Fruit fly (Drosophila melanogaster): ENCODE measurements around the gene CG10654.

CG10654 gene

dm6 chr3L:12482917-12483316, 24.7 kb downstream of the CG10654 start (continued):
- TF ChIP-seq CG2889 (GFP tag; IDR thresholded peaks at IDR 0.05), result no peak
- TF ChIP-seq tap (tag; optimal IDR thresholded peaks at IDR 0.05), result peak; percentile 16
- TF ChIP-seq jigr1 (GFP tag; IDR thresholded peaks at IDR 0.05), result 0 out of 3 replicates have a peak, but pooled peaks have one; percentile 15
- peak; percentile 32 for TF ChIP-seq pnt (GFP tag; optimal IDR thresholded peaks at IDR 0.05)
- peak; percentile 82 for TF ChIP-seq CG30403 (GFP tag; optimal IDR thresholded peaks at IDR 0.05)
- no peak for TF ChIP-seq Myb (GFP tag; optimal IDR thresholded peaks at IDR 0.05)
- TF ChIP-seq gem (tag; optimal IDR thresholded peaks at IDR 0.05), result peak; percentile 86
- TF ChIP-seq Nf-YB (GFP tag; optimal IDR thresholded peaks at IDR 0.05), result peak; percentile 63
- peak; percentile 68; the same call in 1 of the 3 replicates for TF ChIP-seq CG11093 (GFP tag; IDR thresholded peaks at IDR 0.05)
- peak; percentile 3 for TF ChIP-seq psq (GFP tag; optimal IDR thresholded peaks at IDR 0.05)
- peak; percentile 59; the same call in 1 of the 2 replicates for TF ChIP-seq CG32532 (GFP tag; IDR thresholded peaks at IDR 0.05)
- TF ChIP-seq CG10321 (GFP tag; IDR thresholded peaks at IDR 0.05), result no peak
- TF ChIP-seq TFAM (GFP tag; optimal IDR thresholded peaks at IDR 0.05), result no peak
- TF ChIP-seq CG11695 (GFP tag; IDR thresholded peaks at IDR 0.05), result peak; percentile 81
- TF ChIP-seq CG10267 (tag; optimal IDR thresholded peaks at IDR 0.05), result peak; percentile 14
- TF ChIP-seq CG3407 (GFP tag; optimal IDR thresholded peaks at IDR 0.05), result peak; percentile 54
- no peak for TF ChIP-seq NK7.1 (GFP tag; optimal IDR thresholded peaks at IDR 0.05)
- TF ChIP-seq ttk (GFP tag; IDR thresholded peaks at IDR 0.05), result peak; percentile 59
- TF ChIP-seq CG3838 (GFP tag; optimal IDR thresholded peaks at IDR 0.05), result peak; percentile 27
- peak; percentile 19 for TF ChIP-seq Sry-δ (GFP tag; optimal IDR thresholded peaks at IDR 0.05)
- peak; percentile 1 for TF ChIP-seq CG7786 (GFP tag; optimal IDR thresholded peaks at IDR 0.05)
- peak; percentile 50 for TF ChIP-seq onecut (GFP tag; IDR thresholded peaks at IDR 0.05)
- TF ChIP-seq Vsx1 (GFP tag; optimal IDR thresholded peaks at IDR 0.05), result peak; percentile 62
- TF ChIP-seq amos (GFP tag; IDR thresholded peaks at IDR 0.05; ENCODE audit: partially characterized antibody), result no peak
- peak; percentile 75 for TF ChIP-seq row (GFP tag; IDR thresholded peaks at IDR 0.05)
- TF ChIP-seq tin (GFP tag; optimal IDR thresholded peaks at IDR 0.05), result peak; percentile 51
- TF ChIP-seq CG4328 (GFP tag; optimal IDR thresholded peaks at IDR 0.05), result no peak
- no peak for TF ChIP-seq emc (GFP tag; optimal IDR thresholded peaks at IDR 0.05)
- peak; percentile 30 for TF ChIP-seq Ets97D (GFP tag; optimal IDR thresholded peaks at IDR 0.05)
- TF ChIP-seq Sox102F (GFP tag; optimal IDR thresholded peaks at IDR 0.05), result peak; percentile 88
- TF ChIP-seq al (GFP tag; IDR thresholded peaks at IDR 0.05), result peak; percentile 59
- TF ChIP-seq CG8765 (GFP tag; IDR thresholded peaks at IDR 0.05), result 0 out of 2 replicates have a peak, but pooled peaks have one; percentile 27
- TF ChIP-seq Awh (GFP tag; IDR thresholded peaks at IDR 0.05), result no peak
- peak in 1 of 2 experiments; percentile 1 for TF ChIP-seq Dfd (GFP tag; optimal IDR thresholded peaks at IDR 0.05)
- peak; percentile 62 for TF ChIP-seq trh (GFP tag; optimal IDR thresholded peaks at IDR 0.05)
- TF ChIP-seq CG7928 (GFP tag; optimal IDR thresholded peaks at IDR 0.05), result no peak
- no peak for TF ChIP-seq CG16813 (GFP tag; IDR thresholded peaks at IDR 0.05; ENCODE audit: partially characterized antibody)
- TF ChIP-seq Aef1 (GFP tag; IDR thresholded peaks at IDR 0.05), result peak; percentile 62
- TF ChIP-seq CG9932 (GFP tag; IDR thresholded peaks at IDR 0.05), result no peak
- no peak for TF ChIP-seq chinmo (GFP tag; IDR thresholded peaks at IDR 0.05; ENCODE audit: partially characterized antibody)
- no peak for TF ChIP-seq chm (GFP tag; IDR thresholded peaks at IDR 0.05)
- peak; percentile 51 for TF ChIP-seq CG15011 (GFP tag; optimal IDR thresholded peaks at IDR 0.05)
- no peak for TF ChIP-seq CG1024 (GFP tag; IDR thresholded peaks at IDR 0.05)
- TF ChIP-seq Dref (GFP tag; IDR thresholded peaks at IDR 0.05), result no peak
- peak; percentile 48 for TF ChIP-seq gcm2 (GFP tag; optimal IDR thresholded peaks at IDR 0.05)
- 0 out of 3 replicates have a peak, but pooled peaks have one; percentile 35 for TF ChIP-seq Optix (GFP tag; IDR thresholded peaks at IDR 0.05)
- TF ChIP-seq pita (GFP tag; optimal IDR thresholded peaks at IDR 0.05), result no peak
- peak; percentile 92 for TF ChIP-seq dmrt99B (tag; optimal IDR thresholded peaks at IDR 0.05)
- TF ChIP-seq ken (GFP tag; IDR thresholded peaks at IDR 0.05), result peak; percentile 27; the same call in 1 of the 3 replicates
- peak; percentile 69 for TF ChIP-seq unpg (GFP tag; optimal IDR thresholded peaks at IDR 0.05)
- TF ChIP-seq pho (GFP tag; optimal IDR thresholded peaks at IDR 0.05), result no peak
- peak; percentile 23 for TF ChIP-seq Side (GFP tag; optimal IDR thresholded peaks at IDR 0.05)
